Fruit fly (Drosophila melanogaster): ENCODE data around the gene Alp11.

dm6 chrX:15610957-15611356 is 23.4 kb downstream of the Alp11 start:
- TF ChIP-seq CG8478 (optimal IDR thresholded peaks at IDR 0.05) = no peak
- TF ChIP-seq CTCF (optimal IDR thresholded peaks at IDR 0.05) = no peak

Measured in S2 (cell line).